Worm (Caenorhabditis elegans) whole organism, L1 larva: ENCODE data around the gene F13E9.12.
A peak's percentile ranks its signal among the peaks of the same experiment; 100 is the strongest.

Experiments used
- C34B4.2 ChIP-seq: sonication (generic microtip); optimal IDR thresholded peaks from 2 replicates; lab custom pipeline; 2017; ENCODE audit warnings: mild to moderate bottlenecking, missing genetic modification characterization, missing compliant biosample characterization
- F16B12.6 ChIP-seq: fragments of 150-350 bp; optimal IDR thresholded peaks from 2 replicates; lab custom pipeline; 2014; ENCODE audit warnings: missing biosample characterization, missing genetic modification characterization
- aha-1 ChIP-seq: fragments of 150-350 bp; optimal IDR thresholded peaks from 2 replicates; lab custom pipeline; 2014; ENCODE audit warnings: missing biosample characterization, missing genetic modification characterization
- aly-2 ChIP-seq: fragments of 150-350 bp; optimal IDR thresholded peaks from 2 replicates; lab custom pipeline; 2014; ENCODE audit warnings: missing biosample characterization, missing genetic modification characterization
- ama-1 ChIP-seq: fragments of 150-350 bp; optimal IDR thresholded peaks from 2 replicates; lab custom pipeline; 2014
- ceh-90 ChIP-seq: sonication (generic microtip); optimal IDR thresholded peaks from 2 replicates; lab custom pipeline; 2016; ENCODE audit warnings: missing genetic modification characterization, missing compliant biosample characterization
- ces-1 ChIP-seq: fragments of 150-350 bp; optimal IDR thresholded peaks from 2 replicates; lab custom pipeline; 2014; ENCODE audit warnings: missing biosample characterization, missing genetic modification reagents, missing genetic modification characterization
- efl-1 ChIP-seq, 4 experiments: fragments of 150-350 bp; optimal IDR thresholded peaks in 3 of 4; peaks in 1 of 4; 1 replicate in 1 of 4; 2 replicates in 3 of 4; lab custom pipeline; 2014; ENCODE audit warnings: missing biosample characterization in 2 of 4, missing genetic modification characterization in 2 of 4, missing genetic modification reagents in 2 of 4
- egl-27 ChIP-seq, 2 experiments: fragments of 150-350 bp in 1 of 2; sonication (generic microtip); optimal IDR thresholded peaks; 3 replicates each; lab custom pipeline; 2017 to 2018; ENCODE audit warnings: missing biosample characterization in 2 of 2, missing genetic modification characterization in 2 of 2, missing genetic modification reagents in 2 of 2
- elt-2 ChIP-seq: sonication (generic microtip); optimal IDR thresholded peaks from 2 replicates; lab custom pipeline; 2016; ENCODE audit warnings: missing genetic modification characterization, mild to moderate bottlenecking, inconsistent platforms, missing compliant biosample characterization, missing genetic modification reagents
- elt-3 ChIP-seq, 6 experiments: fragments of 150-350 bp in 1 of 6; sonication (generic microtip); optimal IDR thresholded peaks; 2 replicates each; lab custom pipeline; 2017 to 2018; ENCODE audit warnings: missing biosample characterization in 6 of 6, missing genetic modification characterization in 6 of 6, inconsistent platforms in 1 of 6
- fkh-4 ChIP-seq: sonication (generic microtip); optimal IDR thresholded peaks from 2 replicates; lab custom pipeline; 2016; ENCODE audit warnings: missing compliant biosample characterization, missing genetic modification characterization, borderline replicate concordance
- fkh-8 ChIP-seq: sonication (generic microtip); optimal IDR thresholded peaks from 2 replicates; lab custom pipeline; 2016; ENCODE audit warnings: mild to moderate bottlenecking, missing genetic modification characterization, missing compliant biosample characterization
- fos-1 ChIP-seq: fragments of 150-350 bp; optimal IDR thresholded peaks from 2 replicates; lab custom pipeline; 2014; ENCODE audit warnings: missing biosample characterization, missing genetic modification characterization
- hpl-2 ChIP-seq: fragments of 150-350 bp; optimal IDR thresholded peaks from 2 replicates; lab custom pipeline; 2014; ENCODE audit warnings: missing biosample characterization, missing genetic modification reagents, missing genetic modification characterization
- irx-1 ChIP-seq: sonication (generic microtip); optimal IDR thresholded peaks from 2 replicates; lab custom pipeline; 2016; ENCODE audit warnings: missing genetic modification characterization, missing compliant biosample characterization
- lin-14 ChIP-seq: fragments of 200-800 bp; sonication (Bioruptor generic); optimal IDR thresholded peaks from 2 replicates; lab custom pipeline; 2018; ENCODE audit warnings: mild to moderate bottlenecking, missing genetic modification characterization, moderate library complexity, missing compliant biosample characterization
- lin-15B ChIP-seq: fragments of 150-350 bp; sonication (generic microtip); optimal IDR thresholded peaks from 3 replicates; lab custom pipeline; 2014; ENCODE audit warnings: missing biosample characterization, missing genetic modification characterization
- lin-35 ChIP-seq, 2 experiments: fragments of 150-350 bp; optimal IDR thresholded peaks; 2 replicates each; lab custom pipeline; 2014; ENCODE audit warnings: missing biosample characterization in 2 of 2, missing genetic modification characterization in 2 of 2, missing genetic modification reagents in 2 of 2
- lir-3 ChIP-seq: sonication (generic microtip); optimal IDR thresholded peaks from 2 replicates; lab custom pipeline; 2016; ENCODE audit warnings: mild to moderate bottlenecking, missing genetic modification characterization, moderate library complexity, missing compliant biosample characterization; ENCODE audit not compliant: poor library complexity
- lsy-2 ChIP-seq, 2 experiments: fragments of 150-350 bp; optimal IDR thresholded peaks; 2 replicates each; lab custom pipeline; 2014; ENCODE audit warnings: missing biosample characterization in 2 of 2, missing genetic modification characterization in 2 of 2
- mab-9 ChIP-seq: fragments of 200-800 bp; sonication (Bioruptor generic); IDR thresholded peaks from 2 replicates; pipeline ENCODE4 v1.3.6; 2022; ENCODE audit warnings: missing genetic modification reagents, missing genetic modification characterization, missing compliant biosample characterization
- nhr-11 ChIP-seq: fragments of 150-350 bp; optimal IDR thresholded peaks from 2 replicates; lab custom pipeline; 2014; ENCODE audit warnings: missing biosample characterization, missing genetic modification characterization
- nhr-12 ChIP-seq: sonication (generic microtip); optimal IDR thresholded peaks from 2 replicates; lab custom pipeline; 2017; ENCODE audit warnings: missing biosample characterization, missing genetic modification characterization
- nhr-19 ChIP-seq: fragments of 200-800 bp; sonication (Bioruptor generic); conservative IDR thresholded peaks from 2 replicates; pipeline ENCODE4 v1.3.6; 2022; ENCODE audit warnings: missing genetic modification characterization, missing compliant biosample characterization
- nhr-28 ChIP-seq: fragments of 150-350 bp; optimal IDR thresholded peaks from 2 replicates; lab custom pipeline; 2014; ENCODE audit warnings: missing biosample characterization, missing genetic modification characterization
- nhr-71 ChIP-seq: sonication (generic microtip); optimal IDR thresholded peaks from 2 replicates; lab custom pipeline; 2016; ENCODE audit warnings: mild to moderate bottlenecking, missing genetic modification characterization, moderate library complexity, missing compliant biosample characterization
- nhr-84 ChIP-seq: sonication (generic microtip); optimal IDR thresholded peaks from 2 replicates; lab custom pipeline; 2017; ENCODE audit warnings: missing biosample characterization, missing genetic modification characterization
- nhr-85 ChIP-seq: sonication (generic microtip); peaks from one replicate; lab custom pipeline; 2016; ENCODE audit warnings: missing genetic modification characterization, inconsistent platforms, missing compliant biosample characterization
- nhr-90 ChIP-seq: sonication (generic microtip); optimal IDR thresholded peaks from 2 replicates; lab custom pipeline; 2016; ENCODE audit warnings: mild to moderate bottlenecking, missing genetic modification characterization, missing compliant biosample characterization; ENCODE audit not compliant: poor library complexity
- pag-3 ChIP-seq: sonication (generic microtip); optimal IDR thresholded peaks from 2 replicates; lab custom pipeline; 2017; ENCODE audit warnings: missing genetic modification characterization, mild to moderate bottlenecking, missing compliant biosample characterization, antibody characterized with exemption, borderline replicate concordance; ENCODE audit not compliant: insufficient read depth
- pax-3 ChIP-seq: fragments of 200-800 bp; sonication (Bioruptor generic); optimal IDR thresholded peaks from 2 replicates; lab custom pipeline; 2018; ENCODE audit warnings: mild to moderate bottlenecking, missing genetic modification characterization, moderate library complexity, missing compliant biosample characterization
- rnt-1 ChIP-seq: sonication (generic microtip); optimal IDR thresholded peaks from 2 replicates; lab custom pipeline; 2016; ENCODE audit warnings: mild to moderate bottlenecking, missing genetic modification characterization, moderate library complexity, missing compliant biosample characterization
- skn-1 ChIP-seq: fragments of 150-350 bp; optimal IDR thresholded peaks from 2 replicates; lab custom pipeline; 2014; ENCODE audit warnings: missing biosample characterization, missing genetic modification characterization
- snpc-4 ChIP-seq: fragments of 150-350 bp; optimal IDR thresholded peaks from 2 replicates; lab custom pipeline; 2014; ENCODE audit warnings: missing biosample characterization, missing genetic modification characterization
- snu-23 ChIP-seq: sonication (generic microtip); optimal IDR thresholded peaks from 2 replicates; lab custom pipeline; 2016; ENCODE audit warnings: missing genetic modification characterization, missing compliant biosample characterization
- sox-4 ChIP-seq: sonication (generic microtip); optimal IDR thresholded peaks from 2 replicates; lab custom pipeline; 2016; ENCODE audit warnings: missing genetic modification characterization, missing compliant biosample characterization
- sptf-1 ChIP-seq: fragments of 150-350 bp; optimal IDR thresholded peaks from 2 replicates; lab custom pipeline; 2014; ENCODE audit warnings: missing biosample characterization, missing genetic modification characterization
- tbx-2 ChIP-seq: sonication (generic microtip); optimal IDR thresholded peaks from 2 replicates; lab custom pipeline; 2016; ENCODE audit warnings: missing genetic modification characterization, missing compliant biosample characterization
- unc-30 ChIP-seq: sonication (generic microtip); optimal IDR thresholded peaks from 2 replicates; lab custom pipeline; 2017; ENCODE audit warnings: missing biosample characterization, missing genetic modification characterization
- unc-98 ChIP-seq: fragments of 200-800 bp; sonication (Bioruptor generic); IDR thresholded peaks from 2 replicates; pipeline ENCODE4 v1.3.6; 2022; ENCODE audit warnings: missing genetic modification characterization, missing compliant biosample characterization
- vab-15 ChIP-seq: sonication (generic microtip); optimal IDR thresholded peaks from 2 replicates; lab custom pipeline; 2017; ENCODE audit warnings: missing genotype, mild to moderate bottlenecking, missing genetic modification characterization, missing compliant biosample characterization
- xbp-1 ChIP-seq: sonication (generic microtip); optimal IDR thresholded peaks from 2 replicates; lab custom pipeline; 2016; ENCODE audit warnings: missing genetic modification characterization, missing compliant biosample characterization
- zip-4 ChIP-seq: fragments of 200-800 bp; sonication (Bioruptor generic); optimal IDR thresholded peaks from 2 replicates; lab custom pipeline; 2018; ENCODE audit warnings: mild to moderate bottlenecking, missing genetic modification characterization, moderate library complexity, missing compliant biosample characterization
- ztf-11 ChIP-seq, 2 experiments: sonication (generic microtip); optimal IDR thresholded peaks; 2 replicates each; lab custom pipeline; 2016 to 2017; ENCODE audit warnings: missing genetic modification characterization in 2 of 2, missing biosample characterization in 1 of 2, missing compliant biosample characterization in 1 of 2
- ztf-4 ChIP-seq: fragments of 150-350 bp; optimal IDR thresholded peaks from 2 replicates; lab custom pipeline; 2014; ENCODE audit warnings: missing biosample characterization, missing genetic modification characterization

Gene F13E9.12

DNA sequence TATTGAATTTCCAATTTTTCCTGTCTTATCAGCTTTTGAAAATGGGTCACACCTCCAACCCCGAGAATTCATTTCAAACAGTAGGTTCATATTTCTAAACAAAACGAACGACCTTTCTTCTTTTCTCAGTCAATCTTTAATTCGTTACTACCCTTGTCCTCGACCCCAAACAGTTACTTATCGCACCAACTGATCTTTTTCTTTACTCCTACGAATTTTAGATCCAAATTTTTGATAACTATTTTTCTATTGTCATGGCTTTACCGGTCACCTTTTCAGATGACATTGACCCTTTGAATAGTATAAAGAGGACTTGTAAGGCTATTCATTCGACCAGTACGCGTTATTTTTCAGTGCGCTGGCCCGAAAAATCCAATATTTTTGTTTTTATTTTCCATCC lies 41.7 kb upstream of the F13E9.12 start:
- peak; percentile 49 for TF ChIP-seq nhr-85 (tag; lab: Kevin White, UChicago)
- no peak for TF ChIP-seq tbx-2 (tag; lab: Kevin White, UChicago)

DNA sequence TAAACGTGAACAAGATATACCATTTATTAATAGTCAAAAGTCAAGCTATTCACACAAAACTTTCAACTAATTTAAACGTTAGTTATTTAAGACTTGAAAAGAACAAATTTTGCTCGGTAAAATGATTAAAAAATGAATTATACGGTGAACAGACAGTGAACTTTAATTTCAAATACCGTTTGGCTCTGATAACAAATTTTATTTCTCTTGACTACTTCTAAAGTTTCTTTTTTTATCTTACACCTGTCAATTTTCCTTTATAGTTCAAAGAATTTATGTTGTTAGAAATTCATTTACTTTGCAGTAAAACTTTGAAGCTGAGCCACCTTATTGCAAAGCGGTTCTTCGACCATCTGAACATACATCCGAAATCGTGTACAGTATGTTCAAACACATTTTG lies 41.0 kb upstream of the F13E9.12 start, which contains the start of gene ZK593.3:
TSS of gene ZK593.3 (plus strand) at position 301 of the 400 bp plus-strand sequence.
- TF ChIP-seq unc-30 (tag; lab: Kevin White, UChicago): no peak
- no peak for TF ChIP-seq nhr-85 (tag; lab: Kevin White, UChicago)
- TF ChIP-seq snu-23 (GFP tag; lab: Kevin White, UChicago): no peak
- no peak for TF ChIP-seq lin-35 (GFP tag; optimal IDR thresholded peaks at IDR 0.05; lab: Kevin White, UChicago)
- no peak for TF ChIP-seq ces-1
- no peak for TF ChIP-seq zip-4 (GFP tag; lab: Kevin White, UChicago)
- TF ChIP-seq sox-4 (tag; lab: Kevin White, UChicago): no peak

DNA sequence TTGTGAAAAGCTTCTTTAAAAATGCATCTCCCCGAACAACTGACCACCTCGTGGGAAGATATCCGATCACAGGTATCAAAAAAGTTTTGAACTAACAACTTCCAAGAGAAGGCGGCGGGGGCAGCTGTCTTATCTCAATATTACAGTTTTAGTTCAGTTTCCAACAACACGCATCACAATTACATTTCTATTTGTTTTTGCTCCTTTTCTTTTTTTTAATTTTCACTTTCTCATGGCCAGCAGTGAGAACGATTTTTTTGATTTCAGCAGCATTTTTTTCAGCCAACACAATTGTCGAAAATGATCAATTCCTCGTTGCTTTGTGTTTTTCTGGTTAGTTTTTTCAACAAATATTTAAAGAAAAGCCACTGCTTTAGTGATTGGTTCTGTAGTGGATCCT lies 38.7 kb upstream of the F13E9.12 start, which contains the start of gene ZK593.2:
TSS of gene ZK593.2 (plus strand) at position 301 of the 400 bp plus-strand sequence.
- TF ChIP-seq rnt-1 (tag; lab: Kevin White, UChicago): no peak
- no peak for TF ChIP-seq irx-1 (tag; lab: Kevin White, UChicago)
- TF ChIP-seq fos-1 (tag; lab: Kevin White, UChicago): no peak
- no peak for TF ChIP-seq ztf-11 (tag; optimal IDR thresholded peaks at IDR 0.05; lab: Kevin White, UChicago)
- no peak for TF ChIP-seq F16B12.6
- no peak for TF ChIP-seq hpl-2 (GFP tag; lab: Kevin White, UChicago)
- no peak for TF ChIP-seq sptf-1 (tag; lab: Kevin White, UChicago)
- TF ChIP-seq, all 84 proteins: peak for 0

DNA sequence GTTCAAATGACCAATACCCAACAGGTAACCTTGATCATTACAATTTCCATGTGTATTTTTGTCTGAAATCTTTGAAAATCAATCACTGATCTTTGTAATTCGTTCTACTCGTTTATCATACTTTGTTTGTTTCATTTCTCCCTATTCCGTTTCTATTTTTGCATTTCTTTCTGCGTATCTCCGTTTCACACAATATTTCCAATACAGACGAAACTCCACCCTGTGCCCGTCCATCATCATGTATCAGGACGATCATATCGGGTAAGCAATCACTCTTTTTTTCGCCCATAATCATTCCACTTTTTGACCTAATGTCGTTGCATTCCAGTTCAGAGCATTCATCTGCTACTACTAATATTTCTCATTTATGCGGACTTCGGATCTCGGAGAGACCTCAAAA lies 35.3 kb upstream of the F13E9.12 start, which contains the start of gene pyk-2:
TSS of gene pyk-2 (plus strand) at position 206 of the 400 bp plus-strand sequence.
- TF ChIP-seq vab-15 (tag; lab: Kevin White, UChicago) (no peak), xbp-1 (tag; lab: Kevin White, UChicago) (no peak), lir-3 (no peak), nhr-84 (tag; lab: Kevin White, UChicago) (no peak), nhr-19 (GFP tag; lab: Robert Waterston, UW) (peak; percentile 26), mab-9 (GFP tag; lab: Robert Waterston, UW) (no peak), efl-1 (optimal IDR thresholded peaks at IDR 0.05; lab: Kevin White, UChicago) (no peak), efl-1 (GFP tag; optimal IDR thresholded peaks at IDR 0.05 in 1 of 2; lab: Kevin White, UChicago) (peak in 1 of 2 experiments; percentile 75), aha-1 (tag; lab: Kevin White, UChicago) (no peak), fkh-4 (no peak), pag-3 (tag; lab: Kevin White, UChicago) (no peak), fkh-8 (tag; lab: Kevin White, UChicago) (no peak), lsy-2 (tag; optimal IDR thresholded peaks at IDR 0.05; lab: Kevin White, UChicago) (no peak), nhr-11 (tag; lab: Kevin White, UChicago) (no peak), ceh-90 (tag; lab: Kevin White, UChicago) (no peak), nhr-71 (tag; lab: Kevin White, UChicago) (peak; percentile 56), nhr-90 (tag; lab: Kevin White, UChicago) (peak; percentile 22), unc-30 (tag; lab: Kevin White, UChicago) (no peak), fos-1 (tag; lab: Kevin White, UChicago) (no peak), lin-15B (tag; lab: Kevin White, UChicago) (no peak), elt-2 (tag; lab: Kevin White, UChicago) (peak; percentile 49), snpc-4 (tag; lab: Kevin White, UChicago) (no peak), skn-1 (no peak), elt-3 (tag; optimal IDR thresholded peaks at IDR 0.05; lab: Kevin White, UChicago) (peak in 3 of 6 experiments; percentile 29 to 65 (median 64)), lin-14 (peak; percentile 59), irx-1 (tag; lab: Kevin White, UChicago) (no peak), unc-98 (no peak), hpl-2 (GFP tag; lab: Kevin White, UChicago) (no peak), egl-27 (tag; optimal IDR thresholded peaks at IDR 0.05; lab: Kevin White, UChicago) (no peak), ztf-4 (tag; lab: Kevin White, UChicago) (no peak), nhr-28 (tag; lab: Kevin White, UChicago) (no peak), pax-3 (tag; lab: Kevin White, UChicago) (no peak), F16B12.6 (no peak), sox-4 (tag; lab: Kevin White, UChicago) (no peak), ztf-11 (tag; optimal IDR thresholded peaks at IDR 0.05; lab: Kevin White, UChicago) (no peak), C34B4.2 (no peak), ama-1 (no peak), nhr-12 (tag; lab: Kevin White, UChicago) (no peak), aly-2 (tag; lab: Kevin White, UChicago) (no peak)
